Fruit fly (Drosophila melanogaster) whole organism, embryonic: ENCODE measurements around the gene Sry-alpha.
A peak's percentile ranks its signal among the peaks of the same experiment; 100 is the strongest.

Experiments used
- Atf-2 ChIP-seq: fragments of 200-800 bp; sonication (Bioruptor generic); optimal IDR thresholded peaks from 2 replicates; lab custom pipeline; 2016; ENCODE audit warnings: missing biosample characterization, missing genetic modification characterization
- CG10274 ChIP-seq: fragments of 200-800 bp; sonication (Bioruptor generic); optimal IDR thresholded peaks from 3 replicates; lab custom pipeline; 2017; ENCODE audit warnings: missing biosample characterization, mild to moderate bottlenecking, missing genetic modification characterization
- CG10543 ChIP-seq: fragments of 200-800 bp; sonication (Bioruptor generic); optimal IDR thresholded peaks from 3 replicates; lab custom pipeline; 2017; ENCODE audit warnings: missing biosample characterization, mild to moderate bottlenecking, missing genetic modification characterization, moderate library complexity
- CG10654 ChIP-seq: fragments of 200-800 bp; sonication (Bioruptor generic); optimal IDR thresholded peaks from 2 replicates; lab custom pipeline; 2016; ENCODE audit warnings: missing biosample characterization, missing genetic modification characterization
- CG11696 ChIP-seq: fragments of 200-800 bp; sonication (Bioruptor generic); IDR thresholded peaks from 2 replicates; pipeline ENCODE4 v1.3.6; 2022; ENCODE audit warnings: missing biosample characterization, missing genetic modification characterization
- CG12104 ChIP-seq: fragments of 200-800 bp; sonication (Bioruptor generic); optimal IDR thresholded peaks from 3 replicates; lab custom pipeline; 2016; ENCODE audit warnings: missing biosample characterization, missing genetic modification characterization
- CG12769 ChIP-seq: fragments of 200-800 bp; sonication (Bioruptor generic); optimal IDR thresholded peaks from 2 replicates; lab custom pipeline; 2019; ENCODE audit warnings: missing biosample characterization, mild to moderate bottlenecking, missing genetic modification characterization, moderate library complexity
- CG12942 ChIP-seq: fragments of 200-800 bp; sonication (Bioruptor generic); optimal IDR thresholded peaks from 3 replicates; lab custom pipeline; 2016; ENCODE audit warnings: missing biosample characterization, missing genetic modification characterization
- CG13287 ChIP-seq: fragments of 200-800 bp; sonication (Bioruptor generic); IDR thresholded peaks from 2 replicates; pipeline ENCODE4 v1.3.6; 2022; ENCODE audit warnings: missing biosample characterization, missing genetic modification characterization; ENCODE audit not compliant: partially characterized antibody
- CG13624 ChIP-seq: fragments of 200-800 bp; sonication (Bioruptor generic); optimal IDR thresholded peaks from 2 replicates; lab custom pipeline; 2016; ENCODE audit warnings: missing biosample characterization, missing genetic modification characterization
- CG13894 ChIP-seq: fragments of 200-800 bp; sonication (Bioruptor generic); optimal IDR thresholded peaks from 3 replicates; lab custom pipeline; 2018; ENCODE audit warnings: missing biosample characterization, mild to moderate bottlenecking, missing genetic modification characterization, moderate library complexity
- CG15011 ChIP-seq: fragments of 200-800 bp; sonication (Bioruptor generic); optimal IDR thresholded peaks from 3 replicates; lab custom pipeline; 2018; ENCODE audit warnings: missing biosample characterization, mild to moderate bottlenecking, missing genetic modification characterization
- CG15479 ChIP-seq: fragments of 200-800 bp; sonication (Bioruptor generic); optimal IDR thresholded peaks from 3 replicates; lab custom pipeline; 2019; ENCODE audit warnings: missing biosample characterization, mild to moderate bottlenecking, missing genetic modification characterization, moderate library complexity
- CG1602 ChIP-seq: fragments of 200-800 bp; sonication (Bioruptor generic); optimal IDR thresholded peaks from 3 replicates; lab custom pipeline; 2016; ENCODE audit warnings: missing biosample characterization, missing genetic modification characterization
- CG17829 ChIP-seq: fragments of 200-800 bp; optimal IDR thresholded peaks from 2 replicates; lab custom pipeline; 2019; ENCODE audit warnings: missing biosample characterization, mild to moderate bottlenecking, missing genetic modification characterization, moderate library complexity
- CG34224 ChIP-seq: fragments of 200-800 bp; sonication (Bioruptor generic); IDR thresholded peaks from 3 replicates; pipeline ENCODE4 v1.3.6; 2022; ENCODE audit warnings: missing biosample characterization, missing genetic modification characterization; ENCODE audit not compliant: partially characterized antibody
- CG3995 ChIP-seq: fragments of 200-800 bp; sonication (Bioruptor generic); optimal IDR thresholded peaks from 3 replicates; lab custom pipeline; 2016; ENCODE audit warnings: missing biosample characterization, missing genetic modification characterization
- CG5180 ChIP-seq: fragments of 200-800 bp; sonication (Bioruptor generic); optimal IDR thresholded peaks from 3 replicates; lab custom pipeline; 2017; ENCODE audit warnings: missing biosample characterization, missing genetic modification characterization, mild to moderate bottlenecking, moderate library complexity, missing genetic modification reagents
- CG5245 ChIP-seq: fragments of 200-800 bp; sonication (Bioruptor generic); optimal IDR thresholded peaks from 3 replicates; lab custom pipeline; 2016; ENCODE audit warnings: missing biosample characterization, missing genetic modification characterization
- CG6689 ChIP-seq: fragments of 200-800 bp; sonication (Bioruptor generic); IDR thresholded peaks from 2 replicates; pipeline ENCODE4 v1.3.6; 2022; ENCODE audit warnings: missing biosample characterization, missing genetic modification characterization
- E2f2 ChIP-seq: fragments of 200-800 bp; sonication (Bioruptor generic); IDR thresholded peaks from 2 replicates; pipeline ENCODE4 v1.3.6; 2022; ENCODE audit warnings: missing biosample characterization, missing genetic modification characterization
- Ets65A ChIP-seq: fragments of 200-800 bp; sonication (Bioruptor generic); peaks from one replicate; lab custom pipeline; 2016; ENCODE audit warnings: missing biosample characterization, missing genetic modification characterization
- GATAe ChIP-seq: fragments of 200-800 bp; sonication (Bioruptor generic); conservative IDR thresholded peaks from 2 replicates; pipeline ENCODE4 v1.3.6; 2022; ENCODE audit warnings: missing biosample characterization, missing genetic modification characterization
- HLH54F ChIP-seq: fragments of 200-800 bp; sonication (Bioruptor generic); optimal IDR thresholded peaks from 3 replicates; lab custom pipeline; 2016; ENCODE audit warnings: missing biosample characterization, missing genetic modification characterization
- Hand ChIP-seq: fragments of 200-800 bp; sonication (Bioruptor generic); optimal IDR thresholded peaks from 2 replicates; lab custom pipeline; 2017; ENCODE audit warnings: mild to moderate bottlenecking, missing biosample characterization, missing genetic modification reagents, missing genetic modification characterization
- Med ChIP-seq: fragments of 200-800 bp; sonication (Bioruptor generic); peaks from one replicate; lab custom pipeline; 2016; ENCODE audit warnings: missing biosample characterization, missing genetic modification characterization, mild to moderate bottlenecking, inconsistent platforms, moderate library complexity
- Meics ChIP-seq: fragments of 200-800 bp; sonication (Bioruptor generic); optimal IDR thresholded peaks from 2 replicates; lab custom pipeline; 2017; ENCODE audit warnings: missing biosample characterization, mild to moderate bottlenecking, missing genetic modification characterization
- Opbp ChIP-seq: fragments of 200-800 bp; sonication (Bioruptor generic); IDR thresholded peaks from 3 replicates; pipeline ENCODE4 v1.3.6; 2022; ENCODE audit warnings: missing biosample characterization, missing genetic modification characterization; ENCODE audit not compliant: partially characterized antibody
- Ptx1 ChIP-seq: fragments of 200-800 bp; sonication (Bioruptor generic); IDR thresholded peaks from 2 replicates; pipeline ENCODE4 v1.3.6; 2022; ENCODE audit warnings: missing biosample characterization, missing genetic modification characterization
- Sox100B ChIP-seq: fragments of 200-800 bp; sonication (Bioruptor generic); optimal IDR thresholded peaks from 3 replicates; lab custom pipeline; 2018; ENCODE audit warnings: missing biosample characterization, mild to moderate bottlenecking, missing genetic modification characterization
- bcd ChIP-seq: fragments of 200-800 bp; sonication (Bioruptor generic); optimal IDR thresholded peaks from 2 replicates; lab custom pipeline; 2017; ENCODE audit warnings: missing biosample characterization, mild to moderate bottlenecking, missing genetic modification characterization
- bsh ChIP-seq, 2 experiments: fragments of 200-800 bp; sonication (Bioruptor generic); optimal IDR thresholded peaks; 2 replicates each; lab custom pipeline; 2017 to 2018; ENCODE audit warnings: mild to moderate bottlenecking in 2 of 2, missing biosample characterization in 2 of 2, missing genetic modification characterization in 2 of 2, moderate library complexity in 1 of 2
- cato ChIP-seq: fragments of 200-800 bp; sonication (Bioruptor generic); optimal IDR thresholded peaks from 2 replicates; lab custom pipeline; 2016; ENCODE audit warnings: missing biosample characterization, missing genetic modification characterization, borderline replicate concordance
- dan ChIP-seq: fragments of 200-800 bp; sonication (Bioruptor generic); IDR thresholded peaks from 2 replicates; pipeline ENCODE4 v1.3.6; 2022; ENCODE audit warnings: missing biosample characterization, missing genetic modification characterization
- lmd ChIP-seq: fragments of 200-800 bp; sonication (Bioruptor generic); IDR thresholded peaks from 2 replicates; pipeline ENCODE4 v1.3.6; 2022; ENCODE audit warnings: missing biosample characterization, missing genetic modification characterization
- pfk ChIP-seq: fragments of 200-800 bp; sonication (Bioruptor generic); optimal IDR thresholded peaks from 2 replicates; lab custom pipeline; 2018; ENCODE audit warnings: missing biosample characterization, mild to moderate bottlenecking, missing genetic modification characterization, moderate library complexity
- pnt ChIP-seq: fragments of 200-800 bp; sonication (Bioruptor generic); optimal IDR thresholded peaks from 3 replicates; lab custom pipeline; 2016; ENCODE audit warnings: missing biosample characterization, missing genetic modification characterization
- psq ChIP-seq: fragments of 200-800 bp; sonication (Bioruptor generic); optimal IDR thresholded peaks from 2 replicates; lab custom pipeline; 2017; ENCODE audit warnings: missing biosample characterization, missing genetic modification characterization
- row ChIP-seq: fragments of 200-800 bp; sonication (Bioruptor generic); IDR thresholded peaks from 3 replicates; pipeline ENCODE4 v1.3.6; 2022; ENCODE audit warnings: missing biosample characterization, missing genetic modification characterization
- sc ChIP-seq, 3 experiments: fragments of >200 bp in 2 of 3; fragments of 200-800 bp in 1 of 3; sonication (Bioruptor generic) in 1 of 3; optimal IDR thresholded peaks; 2 replicates in 2 of 3; 3 replicates in 1 of 3; lab custom pipeline; 2017; ENCODE audit warnings: mild to moderate bottlenecking in 1 of 3, missing biosample characterization in 1 of 3, missing genetic modification characterization in 1 of 3, missing genetic modification reagents in 1 of 3
- sug ChIP-seq: fragments of 200-800 bp; optimal IDR thresholded peaks from 2 replicates; lab custom pipeline; 2019; ENCODE audit warnings: missing biosample characterization, mild to moderate bottlenecking, missing genetic modification characterization, moderate library complexity
- tgo ChIP-seq: fragments of 200-800 bp; sonication (Bioruptor generic); IDR thresholded peaks from 3 replicates; pipeline ENCODE4 v1.3.6; 2022; ENCODE audit warnings: missing biosample characterization, missing genetic modification characterization
- tio ChIP-seq: fragments of 200-800 bp; sonication (Bioruptor generic); optimal IDR thresholded peaks from 2 replicates; lab custom pipeline; 2017; ENCODE audit warnings: missing biosample characterization, missing genetic modification characterization, inconsistent platforms
- tll ChIP-seq, 2 experiments: fragments of 200-800 bp in 1 of 2; fragments of >200 bp in 1 of 2; sonication (Bioruptor generic) in 1 of 2; optimal IDR thresholded peaks; 2 replicates each; lab custom pipeline; 2017 to 2019; ENCODE audit warnings: missing biosample characterization in 2 of 2, missing genetic modification characterization in 2 of 2, mild to moderate bottlenecking in 1 of 2, moderate library complexity in 1 of 2
- toy ChIP-seq: fragments of 200-800 bp; sonication (Bioruptor generic); IDR thresholded peaks from 2 replicates; pipeline ENCODE4 v1.3.6; 2022; ENCODE audit warnings: missing biosample characterization, missing genetic modification characterization
- wor ChIP-seq: fragments of 200-800 bp; sonication (Bioruptor generic); IDR thresholded peaks from 2 replicates; pipeline ENCODE4 v1.3.6; 2022; ENCODE audit warnings: missing biosample characterization, missing genetic modification characterization
- zen2 ChIP-seq: fragments of 200-800 bp; sonication (Bioruptor generic); IDR thresholded peaks from 3 replicates; pipeline ENCODE4 v1.3.6; 2022; ENCODE audit warnings: missing biosample characterization, missing genetic modification characterization; ENCODE audit not compliant: partially characterized antibody

The Sry-alpha gene

DNA sequence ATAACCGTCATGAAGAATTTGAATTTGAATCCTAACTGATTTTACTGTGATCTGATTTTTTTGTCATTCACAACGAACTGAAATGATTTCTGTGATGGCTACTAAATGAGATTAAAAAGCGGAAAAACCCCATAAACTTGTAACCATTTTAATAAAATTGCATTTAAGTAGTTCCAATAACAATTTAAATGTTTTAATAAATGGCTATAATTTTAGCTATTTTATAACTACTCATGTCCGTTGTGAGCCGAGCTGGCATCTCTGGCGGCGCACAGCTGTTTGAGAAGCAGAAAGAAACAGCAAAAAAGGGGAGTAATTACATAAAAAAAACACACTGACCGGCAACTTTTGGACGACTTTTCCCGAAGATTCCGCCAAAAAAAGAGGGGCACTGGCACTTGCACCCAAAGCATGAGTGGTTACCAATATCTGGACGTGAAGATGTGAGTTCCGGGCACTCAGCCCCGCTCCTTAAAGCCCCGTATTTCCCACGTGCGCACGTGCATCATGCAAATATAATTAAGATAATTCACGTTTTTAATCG, 17.1 kb downstream of the Sry-alpha start, which contains the start of the genes CG7950 and Rpp14a (continued):
- TF ChIP-seq pnt (GFP tag; lab: Kevin White, UChicago) (peak; percentile 65), CG11696 (peak; percentile 40; the same call in 1 of the 2 replicates), lmd (GFP tag; lab: Robert Waterston, UW) (peak; percentile 76), CG3995 (GFP tag; lab: Kevin White, UChicago) (peak; percentile 40), CG10543 (peak; percentile 58), CG13894 (tag; lab: Kevin White, UChicago) (peak; percentile 84), sc (optimal IDR thresholded peaks at IDR 0.05; lab: Kevin White, UChicago) (no peak), sc (GFP tag; optimal IDR thresholded peaks at IDR 0.05; lab: Kevin White, UChicago) (peak; percentile 2), cato (GFP tag; lab: Kevin White, UChicago) (peak; percentile 58), CG13624 (GFP tag; lab: Kevin White, UChicago) (peak; percentile 73), bsh (GFP tag; optimal IDR thresholded peaks at IDR 0.05; lab: Kevin White, UChicago) (peak; percentile 70 to 83), Meics (peak; percentile 43), Sox100B (GFP tag; lab: Kevin White, UChicago) (no peak), tio (peak; percentile 65)

DNA sequence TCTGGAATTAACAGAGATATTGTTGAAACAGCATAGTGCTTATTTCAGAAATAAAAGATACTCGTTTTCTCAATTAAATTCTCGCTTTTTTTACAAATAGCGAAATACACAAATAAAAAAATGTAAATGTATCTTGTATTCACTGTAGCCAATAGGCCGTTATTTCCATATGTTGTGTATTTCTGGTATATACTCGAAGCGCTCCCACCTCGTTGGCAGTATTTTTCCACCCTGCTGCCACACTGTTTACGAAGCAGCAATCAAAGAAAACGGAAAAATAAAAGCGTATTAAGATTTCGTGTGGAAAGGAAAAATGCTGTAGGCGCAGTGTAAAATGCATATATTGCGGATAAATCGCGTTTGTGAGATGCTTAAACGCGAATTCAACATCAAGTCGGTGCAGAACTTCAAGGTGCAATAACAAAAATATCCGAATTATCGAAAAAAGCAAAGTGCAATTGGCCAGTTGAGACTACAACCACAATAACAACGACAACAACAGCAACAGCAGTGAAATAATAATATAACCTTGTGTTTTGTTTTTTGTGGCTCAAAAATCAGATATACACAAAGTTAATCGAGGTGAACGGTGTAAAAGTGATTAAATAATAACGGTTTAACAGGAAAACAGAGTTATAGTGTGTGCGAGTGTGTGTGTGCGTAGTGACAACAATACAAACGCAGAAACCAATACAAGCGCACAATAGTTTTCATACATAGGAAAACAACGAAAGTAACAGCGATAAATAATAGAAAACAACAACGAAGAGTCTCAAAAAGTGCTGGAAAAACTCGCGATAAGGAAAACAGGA, 18.7 kb downstream of the Sry-alpha start, which contains the start of gene sima:
Gene sima, plus strand, starts transcription at position 255 of the 812 bp plus-strand sequence.
- TF ChIP-seq GATAe (GFP tag; lab: Robert Waterston, UW) (no peak), pfk (GFP tag; lab: Kevin White, UChicago) (peak; percentile 9), Opbp (no peak), CG6689 (no peak), row (GFP tag; lab: Robert Waterston, UW) (peak; percentile 80), Hand (GFP tag; lab: Kevin White, UChicago) (no peak), Atf-2 (GFP tag; lab: Kevin White, UChicago) (no peak), CG15479 (no peak), HLH54F (GFP tag; lab: Kevin White, UChicago) (peak; percentile 32), CG10274 (GFP tag; lab: Kevin White, UChicago) (no peak), tgo (peak; percentile 31; the same call in 2 of the 3 replicates), toy (no peak), psq (GFP tag; lab: Kevin White, UChicago) (peak; percentile 98), CG10654 (GFP tag; lab: Kevin White, UChicago) (no peak), CG13287 (GFP tag; lab: Robert Waterston, UW) (peak; percentile 25; the same call in 1 of the 2 replicates), tll (GFP tag; optimal IDR thresholded peaks at IDR 0.05; lab: Kevin White, UChicago) (no peak), CG17829 (peak; percentile 38), Ets65A (peak; percentile 86), CG15011 (no peak), zen2 (no peak), CG5245 (no peak), Med (GFP tag; lab: Kevin White, UChicago) (peak; percentile 83), dan (GFP tag; lab: Robert Waterston, UW) (no peak), sug (tag; lab: Kevin White, UChicago) (peak; percentile 32), Ptx1 (GFP tag; lab: Robert Waterston, UW) (peak; percentile 52; the same call in 1 of the 2 replicates), CG12104 (GFP tag; lab: Kevin White, UChicago) (no peak), E2f2 (peak; percentile 28; the same call in 1 of the 2 replicates), CG1602 (GFP tag; lab: Kevin White, UChicago) (no peak), CG12942 (GFP tag; lab: Kevin White, UChicago) (no peak), wor (GFP tag; lab: Robert Waterston, UW) (no peak), CG5180 (GFP tag; lab: Kevin White, UChicago) (no peak), CG34224 (no peak), bcd (GFP tag; lab: Kevin White, UChicago) (peak; percentile 16), CG12769 (peak; percentile 55)
